Worm (Caenorhabditis elegans) whole organism, L4 larva: Measurements from ENCODE around the gene kel-8.

Source experiments
- D1046.2 ChIP-seq: fragments of 200-800 bp; sonication (Bioruptor generic); IDR thresholded peaks from 2 replicates; pipeline ENCODE4 v1.3.6; 2022; ENCODE audit warnings: missing genetic modification characterization, missing compliant biosample characterization
- R02D3.7 ChIP-seq: fragments of 150-350 bp; sonication (generic microtip); optimal IDR thresholded peaks from 3 replicates; lab custom pipeline; 2014; ENCODE audit warnings: missing biosample characterization, missing genetic modification characterization
- T20F7.1 ChIP-seq: fragments of 200-800 bp; sonication (Bioruptor generic); optimal IDR thresholded peaks from 2 replicates; lab custom pipeline; 2018; ENCODE audit warnings: mild to moderate bottlenecking, missing genetic modification characterization, missing compliant biosample characterization
- Y75B8A.6 ChIP-seq: fragments of 200-800 bp; sonication (Bioruptor generic); IDR thresholded peaks from 2 replicates; pipeline ENCODE4 v1.3.6; 2022; ENCODE audit warnings: missing genetic modification reagents, missing genetic modification characterization, missing compliant biosample characterization
- ZK337.2 ChIP-seq: fragments of 200-800 bp; sonication (Bioruptor generic); IDR thresholded peaks from 2 replicates; pipeline ENCODE4 v1.3.6; 2022; ENCODE audit warnings: missing genetic modification reagents, missing genetic modification characterization, missing compliant biosample characterization
- ama-1 ChIP-seq: fragments of 150-350 bp; optimal IDR thresholded peaks from 2 replicates; lab custom pipeline; 2014; ENCODE audit warnings: inconsistent platforms, mixed read lengths
- ceh-28 ChIP-seq: fragments of 150-350 bp; optimal IDR thresholded peaks from 2 replicates; lab custom pipeline; 2014; ENCODE audit warnings: missing biosample characterization, missing genetic modification reagents, missing genetic modification characterization
- ceh-62 ChIP-seq: sonication (generic microtip); optimal IDR thresholded peaks from 2 replicates; lab custom pipeline; 2017; ENCODE audit warnings: missing biosample characterization, missing genetic modification characterization
- ctbp-1 ChIP-seq: fragments of 200-800 bp; sonication (Bioruptor generic); IDR thresholded peaks from 2 replicates; pipeline ENCODE4 v1.3.6; 2022; ENCODE audit warnings: missing genetic modification reagents, missing genetic modification characterization, missing compliant biosample characterization
- daf-16 ChIP-seq, 3 experiments: sonication (generic microtip); optimal IDR thresholded peaks; 2 replicates each; lab custom pipeline; 2016 to 2017; ENCODE audit warnings: missing genetic modification characterization in 3 of 3, missing genetic modification reagents in 3 of 3, mild to moderate bottlenecking in 2 of 3, missing compliant biosample characterization in 2 of 3, missing biosample characterization in 1 of 3, moderate library complexity in 1 of 3
- daf-8 ChIP-seq: fragments of 200-800 bp; sonication (Bioruptor generic); IDR thresholded peaks from 2 replicates; pipeline ENCODE4 v1.3.6; 2022; ENCODE audit warnings: missing genetic modification characterization, missing compliant biosample characterization
- dmd-6 ChIP-seq: fragments of 200-800 bp; sonication (Bioruptor generic); IDR thresholded peaks from 2 replicates; pipeline ENCODE4 v1.3.6; 2022; ENCODE audit warnings: missing genetic modification reagents, missing genetic modification characterization, missing compliant biosample characterization
- dmd-8 ChIP-seq: fragments of 200-800 bp; sonication (Bioruptor generic); IDR thresholded peaks from 2 replicates; pipeline ENCODE4 v1.3.6; 2022; ENCODE audit warnings: missing genetic modification characterization, missing compliant biosample characterization
- duxl-1 ChIP-seq: sonication (generic microtip); optimal IDR thresholded peaks from 2 replicates; lab custom pipeline; 2016; ENCODE audit warnings: mild to moderate bottlenecking, missing genetic modification characterization, moderate library complexity, missing compliant biosample characterization; ENCODE audit not compliant: poor library complexity
- egl-27 ChIP-seq: sonication (generic microtip); optimal IDR thresholded peaks from 3 replicates; lab custom pipeline; 2017; ENCODE audit warnings: missing biosample characterization, missing genetic modification reagents, missing genetic modification characterization
- egl-43 ChIP-seq: fragments of 200-800 bp; sonication (Bioruptor generic); IDR thresholded peaks from 2 replicates; pipeline ENCODE4 v1.3.6; 2022; ENCODE audit warnings: missing genetic modification reagents, missing genetic modification characterization, missing compliant biosample characterization
- fkh-10 ChIP-seq: fragments of 150-350 bp; optimal IDR thresholded peaks from 2 replicates; lab custom pipeline; 2014; ENCODE audit warnings: missing biosample characterization, missing genetic modification reagents, missing genetic modification characterization
- hlh-11 ChIP-seq: fragments of 200-800 bp; sonication (Bioruptor generic); optimal IDR thresholded peaks from 2 replicates; lab custom pipeline; 2018; ENCODE audit warnings: mild to moderate bottlenecking, missing genetic modification characterization, missing compliant biosample characterization
- jun-1 ChIP-seq: fragments of 150-350 bp; optimal IDR thresholded peaks from 2 replicates; lab custom pipeline; 2014; ENCODE audit warnings: missing biosample characterization, missing genetic modification reagents, missing genetic modification characterization
- lin-1 ChIP-seq: fragments of 200-800 bp; sonication (Bioruptor generic); IDR thresholded peaks from 2 replicates; pipeline ENCODE4 v1.3.6; 2022; ENCODE audit warnings: missing genetic modification reagents, missing genetic modification characterization, missing compliant biosample characterization
- lsy-2 ChIP-seq, 2 experiments: fragments of 150-350 bp in 1 of 2; sonication (generic microtip) in 1 of 2; optimal IDR thresholded peaks; 2 replicates each; lab custom pipeline; 2014 to 2017; ENCODE audit warnings: missing biosample characterization in 2 of 2, missing genetic modification characterization in 2 of 2
- mdl-1 ChIP-seq, 2 experiments: fragments of 150-350 bp in 1 of 2; sonication (generic microtip) in 1 of 2; optimal IDR thresholded peaks; 2 replicates each; lab custom pipeline; 2014 to 2017; ENCODE audit warnings: missing biosample characterization in 2 of 2, missing genetic modification characterization in 2 of 2
- mes-2 ChIP-seq: sonication (generic microtip); optimal IDR thresholded peaks from 2 replicates; lab custom pipeline; 2016; ENCODE audit warnings: missing genotype, mild to moderate bottlenecking, missing genetic modification characterization, missing compliant biosample characterization; ENCODE audit not compliant: poor library complexity, severe bottlenecking
- mxl-3 ChIP-seq: fragments of 200-800 bp; sonication (Bioruptor generic); optimal IDR thresholded peaks from 2 replicates; lab custom pipeline; 2018; ENCODE audit warnings: mild to moderate bottlenecking, missing genetic modification characterization, missing compliant biosample characterization
- nhr-102 ChIP-seq: sonication (generic microtip); optimal IDR thresholded peaks from 2 replicates; lab custom pipeline; 2016; ENCODE audit warnings: mild to moderate bottlenecking, missing genetic modification characterization, moderate library complexity, missing compliant biosample characterization
- nhr-11 ChIP-seq: fragments of 150-350 bp; optimal IDR thresholded peaks from 2 replicates; lab custom pipeline; 2014; ENCODE audit warnings: missing biosample characterization, missing genetic modification characterization
- nhr-111 ChIP-seq: fragments of 200-800 bp; sonication (Bioruptor generic); optimal IDR thresholded peaks from 2 replicates; lab custom pipeline; 2018; ENCODE audit warnings: mild to moderate bottlenecking, missing genetic modification characterization, missing compliant biosample characterization
- nhr-237 ChIP-seq: sonication (generic microtip); optimal IDR thresholded peaks from 2 replicates; lab custom pipeline; 2017; ENCODE audit warnings: missing biosample characterization, missing genetic modification characterization
- nhr-28 ChIP-seq: fragments of 150-350 bp; optimal IDR thresholded peaks from 2 replicates; lab custom pipeline; 2014; ENCODE audit warnings: missing biosample characterization, missing genetic modification characterization
- nhr-41 ChIP-seq: fragments of 200-800 bp; sonication (Bioruptor generic); IDR thresholded peaks from 2 replicates; pipeline ENCODE4 v1.3.6; 2022; ENCODE audit warnings: missing genetic modification reagents, missing genetic modification characterization, missing compliant biosample characterization
- nhr-77 ChIP-seq: fragments of 150-350 bp; optimal IDR thresholded peaks from 2 replicates; lab custom pipeline; 2014; ENCODE audit warnings: missing biosample characterization, missing genetic modification characterization
- pqm-1 ChIP-seq: sonication (generic microtip); optimal IDR thresholded peaks from 2 replicates; lab custom pipeline; 2017; ENCODE audit warnings: missing biosample characterization, missing genetic modification characterization
- rbr-2 ChIP-seq: sonication (generic microtip); optimal IDR thresholded peaks from 2 replicates; lab custom pipeline; 2016; ENCODE audit warnings: missing genotype, missing genetic modification characterization, missing compliant biosample characterization
- sdz-12 ChIP-seq: fragments of 200-800 bp; sonication (Bioruptor generic); optimal IDR thresholded peaks from 2 replicates; lab custom pipeline; 2018; ENCODE audit warnings: mild to moderate bottlenecking, missing genetic modification characterization, missing compliant biosample characterization
- set-16 ChIP-seq: fragments of 200-800 bp; sonication (Bioruptor generic); IDR thresholded peaks from 2 replicates; pipeline ENCODE4 v1.3.6; 2022; ENCODE audit warnings: missing genetic modification reagents, missing genetic modification characterization, missing compliant biosample characterization
- skn-1 ChIP-seq: fragments of 150-350 bp; optimal IDR thresholded peaks from 2 replicates; lab custom pipeline; 2014; ENCODE audit warnings: missing biosample characterization, missing genetic modification characterization
- snpc-4 ChIP-seq: fragments of 150-350 bp; optimal IDR thresholded peaks from 2 replicates; lab custom pipeline; 2014; ENCODE audit warnings: missing biosample characterization, missing genetic modification characterization
- spr-3 ChIP-seq: fragments of 200-800 bp; sonication (Bioruptor generic); optimal IDR thresholded peaks from 2 replicates; lab custom pipeline; 2018; ENCODE audit warnings: mild to moderate bottlenecking, missing genetic modification characterization, missing compliant biosample characterization
- unc-130 ChIP-seq: sonication (generic microtip); optimal IDR thresholded peaks from 2 replicates; lab custom pipeline; 2016; ENCODE audit warnings: missing genetic modification reagents, missing genetic modification characterization, missing compliant biosample characterization
- unc-39 ChIP-seq: sonication (generic microtip); optimal IDR thresholded peaks from 2 replicates; lab custom pipeline; 2017; ENCODE audit warnings: missing biosample characterization, missing genetic modification characterization
- zfp-3 ChIP-seq: fragments of 200-800 bp; sonication (Bioruptor generic); conservative IDR thresholded peaks from 2 replicates; pipeline ENCODE4 v1.3.6; 2022; ENCODE audit warnings: missing genetic modification reagents, missing genetic modification characterization, missing compliant biosample characterization
- zip-11 ChIP-seq: fragments of 200-800 bp; sonication (Bioruptor generic); IDR thresholded peaks from 2 replicates; pipeline ENCODE4 v1.3.6; 2022; ENCODE audit warnings: missing genetic modification characterization, missing compliant biosample characterization
- zip-2 ChIP-seq: fragments of 150-350 bp; optimal IDR thresholded peaks from 2 replicates; lab custom pipeline; 2014; ENCODE audit warnings: missing biosample characterization, missing genetic modification characterization

The kel-8 gene

ce11 chrV:2706379-2706778, 35.1 kb downstream of the kel-8 start:
- 0 out of 2 replicates have a peak, but pooled peaks have one; percentile 29 for TF ChIP-seq D1046.2 (GFP tag; lab: Robert Waterston, UW)
- TF ChIP-seq lsy-2 (tag; optimal IDR thresholded peaks at IDR 0.05; lab: Kevin White, UChicago): no peak
- TF ChIP-seq set-16 (GFP tag; lab: Robert Waterston, UW): peak; percentile 62

ce11 chrV:2710192-2710591, 38.9 kb downstream of the kel-8 start:
- TF ChIP-seq ZK337.2 (GFP tag; lab: Robert Waterston, UW) (no peak), sdz-12 (GFP tag; lab: Kevin White, UChicago) (no peak), snpc-4 (tag; lab: Kevin White, UChicago) (no peak), ama-1 (lab: Kevin White, UChicago) (no peak), mdl-1 (tag; optimal IDR thresholded peaks at IDR 0.05; lab: Kevin White, UChicago) (no peak), egl-43 (GFP tag; lab: Robert Waterston, UW) (no peak), R02D3.7 (tag; lab: Kevin White, UChicago) (no peak), unc-39 (tag; lab: Kevin White, UChicago) (no peak), egl-27 (tag; lab: Kevin White, UChicago) (no peak), nhr-102 (no peak), unc-130 (GFP tag; lab: Kevin White, UChicago) (no peak), ceh-62 (tag; lab: Kevin White, UChicago) (no peak), nhr-41 (GFP tag; lab: Robert Waterston, UW) (no peak), ceh-28 (tag; lab: Kevin White, UChicago) (no peak), skn-1 (tag; lab: Kevin White, UChicago) (no peak), zip-11 (GFP tag; lab: Robert Waterston, UW) (no peak), dmd-8 (GFP tag; lab: Robert Waterston, UW) (no peak), nhr-237 (no peak), dmd-6 (GFP tag; lab: Robert Waterston, UW) (no peak), jun-1 (tag; lab: Kevin White, UChicago) (no peak)
- TF ChIP-seq, all 104 proteins: peak for 0

- TF ChIP-seq nhr-111: no peak
- peak; percentile 74 for TF ChIP-seq dmd-6 (GFP tag; lab: Robert Waterston, UW)
- no peak for TF ChIP-seq Y75B8A.6
- no peak for TF ChIP-seq egl-43 (GFP tag; lab: Robert Waterston, UW)
- no peak for TF ChIP-seq zip-2
- TF ChIP-seq lin-1: no peak
- TF ChIP-seq daf-16 (GFP tag; optimal IDR thresholded peaks at IDR 0.05; lab: Kevin White, UChicago): no peak
- peak; percentile 75 for TF ChIP-seq daf-16 (tag; optimal IDR thresholded peaks at IDR 0.05; lab: Kevin White, UChicago)
- no peak for TF ChIP-seq spr-3
- TF ChIP-seq zfp-3: no peak
- no peak for TF ChIP-seq daf-8 (GFP tag; lab: Robert Waterston, UW)
- no peak for TF ChIP-seq nhr-11 (tag; lab: Kevin White, UChicago)
- TF ChIP-seq fkh-10 (GFP tag; lab: Kevin White, UChicago): no peak
- peak; percentile 52 for TF ChIP-seq hlh-11 (tag; lab: Kevin White, UChicago)
- peak; percentile 57 for TF ChIP-seq nhr-28 (tag; lab: Kevin White, UChicago)
- peak; percentile 45 for TF ChIP-seq nhr-77
- TF ChIP-seq rbr-2 (tag; lab: Kevin White, UChicago): no peak
- no peak for TF ChIP-seq mes-2
- TF ChIP-seq pqm-1 (tag; lab: Kevin White, UChicago): peak; percentile 71
- TF ChIP-seq T20F7.1 (GFP tag; lab: Kevin White, UChicago): no peak
- TF ChIP-seq ctbp-1 (GFP tag; lab: Robert Waterston, UW): no peak
- no peak for TF ChIP-seq duxl-1 (tag; lab: Kevin White, UChicago)
- TF ChIP-seq sdz-12 (GFP tag; lab: Kevin White, UChicago): no peak
- peak; percentile 26 for TF ChIP-seq mxl-3
These were observed 40.2 kb downstream of the kel-8 start, which contains the start of gene C24B9.3 for ce11 chrV:2711429-2711828. Gene C24B9.3 (minus strand): TSS chrV:2711599.
